Fruit fly (Drosophila melanogaster): ENCODE measurements around the gene CG43389.

The CG43389 gene

DNA sequence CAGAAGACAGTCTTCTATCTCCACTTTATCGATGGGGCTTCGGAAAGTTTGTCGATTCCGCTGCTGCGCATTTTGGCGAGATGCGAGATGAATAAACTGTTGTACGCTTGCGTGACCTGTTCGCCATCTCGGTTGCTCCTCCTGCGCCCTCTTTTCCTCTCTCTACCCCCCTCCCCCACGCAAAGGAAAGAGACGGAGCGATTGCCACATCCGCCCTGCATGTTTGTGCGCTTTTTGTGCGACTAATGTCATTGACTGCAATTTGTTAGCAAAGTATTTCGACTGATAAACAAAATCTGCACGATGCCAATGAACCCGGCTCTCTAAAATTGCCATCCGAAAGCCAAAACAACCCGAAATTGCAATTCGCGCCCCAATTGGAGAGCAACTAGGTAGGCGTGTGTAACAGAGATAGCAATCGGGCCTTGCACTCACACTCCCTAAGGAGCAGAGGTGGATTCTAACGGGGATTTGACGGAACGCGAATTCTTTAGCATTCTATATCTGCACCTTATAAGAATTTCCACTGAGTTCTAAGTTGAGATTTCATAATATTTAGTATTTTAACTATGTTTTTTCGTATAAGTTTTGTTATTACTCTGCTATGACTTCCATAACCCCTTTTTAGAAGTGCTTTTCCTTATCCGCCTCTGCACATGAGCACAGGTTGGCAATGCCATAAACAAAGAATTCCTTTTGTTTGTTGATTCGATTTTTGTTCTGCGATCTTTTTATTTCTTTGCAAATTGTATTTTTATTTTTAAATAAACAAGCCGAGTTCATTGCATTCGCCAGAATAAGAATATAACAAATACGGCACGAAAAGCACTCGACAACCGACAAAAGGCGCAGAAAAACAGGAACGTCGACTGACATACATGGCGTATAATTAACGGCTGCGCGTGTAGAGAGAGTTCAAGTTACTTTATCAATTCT lies at the start of gene CG43389:
TSS of gene CG43389 (plus strand) at position 886 of the 936 bp plus-strand sequence.
- TF ChIP-seq fd96Ca (GFP tag; IDR thresholded peaks at IDR 0.05) (peak; percentile 83; the same call in 2 of the 3 replicates), Ets98B (GFP tag; IDR thresholded peaks at IDR 0.05) (peak; percentile 81), CG17806 (tag; optimal IDR thresholded peaks at IDR 0.05) (peak; percentile 88), rn (GFP tag; IDR thresholded peaks at IDR 0.05) (peak; percentile 53), Pif1A (GFP tag; optimal IDR thresholded peaks at IDR 0.05) (peak; percentile 82), EcR (GFP tag; optimal IDR thresholded peaks at IDR 0.05) (peak; percentile 86), D1 (tag; optimal IDR thresholded peaks at IDR 0.05) (peak; percentile 43), CG13204 (GFP tag; optimal IDR thresholded peaks at IDR 0.05) (peak; percentile 82), CG10348 (GFP tag; IDR thresholded peaks at IDR 0.05) (peak; percentile 64), CG15710 (tag; optimal IDR thresholded peaks at IDR 0.05) (peak; percentile 96), gl (tag; optimal IDR thresholded peaks at IDR 0.05) (peak; percentile 90), CG34367 (tag; optimal IDR thresholded peaks at IDR 0.05) (peak; percentile 92), CG8301 (tag; optimal IDR thresholded peaks at IDR 0.05) (peak; percentile 56), CG9948 (tag; optimal IDR thresholded peaks at IDR 0.05) (peak; percentile 85), CG8159 (tag; optimal IDR thresholded peaks at IDR 0.05) (peak; percentile 92), Snoo (tag; optimal IDR thresholded peaks at IDR 0.05) (peak; percentile 97), CG32121 (GFP tag; IDR thresholded peaks at IDR 0.05) (peak; percentile 74; the same call in 1 of the 2 replicates), CG12605 (GFP tag; IDR thresholded peaks at IDR 0.05) (peak; percentile 27; the same call in 1 of the 2 replicates), CG14655 (GFP tag; optimal IDR thresholded peaks at IDR 0.05) (peak; percentile 76), CG4496 (GFP tag; IDR thresholded peaks at IDR 0.05) (peak; percentile 77), Pif1B (GFP tag; optimal IDR thresholded peaks at IDR 0.05) (peak; percentile 76)

DNA sequence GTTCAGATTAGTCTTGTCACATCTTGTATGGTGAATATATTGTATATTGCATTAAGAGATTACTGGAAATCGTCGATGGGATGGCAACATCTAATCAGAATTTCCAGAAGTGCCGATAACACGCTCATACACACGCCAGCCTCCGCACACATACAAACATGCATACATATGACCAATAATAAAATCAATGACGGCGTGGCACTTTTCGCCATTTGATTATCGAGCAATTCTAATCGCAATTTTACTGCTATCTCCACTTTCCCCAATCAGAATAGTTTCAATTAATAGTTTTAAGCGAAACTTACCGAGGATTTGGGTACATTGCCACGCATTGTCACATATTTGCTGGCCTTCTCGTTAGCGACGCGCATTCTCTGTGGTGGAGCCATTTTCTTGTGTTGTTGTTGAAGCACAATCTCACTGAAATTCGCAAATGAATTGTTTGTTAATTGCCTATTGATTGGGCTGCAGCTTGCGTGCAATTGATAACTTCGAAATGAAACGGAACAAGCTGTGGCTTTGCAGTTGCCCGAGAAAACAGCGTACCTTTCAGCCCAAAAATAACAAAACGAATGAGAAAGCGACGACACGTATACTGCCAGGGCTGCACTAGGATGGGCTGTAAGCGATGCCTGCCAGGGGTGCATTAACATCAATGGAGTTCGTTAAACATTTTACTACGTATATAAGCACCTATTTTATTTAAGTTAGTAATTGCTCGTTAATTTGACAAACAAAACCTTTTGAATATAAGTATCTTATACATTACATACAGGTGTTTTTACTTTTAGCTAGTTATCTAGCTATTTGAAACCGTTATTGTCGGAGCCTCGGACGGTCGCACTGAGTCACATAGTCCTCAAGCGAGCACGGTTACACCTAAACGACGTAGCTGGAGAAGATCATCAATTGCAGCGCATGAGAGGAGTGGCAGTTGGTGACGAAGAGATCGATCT lies 49.1 kb upstream of the CG43389 start, which contains the start of the genes CG32276 and gry:
TSS of gene CG32276 (minus strand) at position 601 of the 956 bp plus-strand sequence.
TSS of gene gry (plus strand) at position 644 of the 956 bp plus-strand sequence.
- TF ChIP-seq CG34367 (tag; optimal IDR thresholded peaks at IDR 0.05) (peak; percentile 50), CG17806 (tag; optimal IDR thresholded peaks at IDR 0.05) (peak; percentile 49), CG8301 (tag; optimal IDR thresholded peaks at IDR 0.05) (no peak), CG10348 (GFP tag; IDR thresholded peaks at IDR 0.05) (no peak), gl (tag; optimal IDR thresholded peaks at IDR 0.05) (no peak), D1 (tag; optimal IDR thresholded peaks at IDR 0.05) (no peak), CG9948 (tag; optimal IDR thresholded peaks at IDR 0.05) (no peak), Pif1B (GFP tag; optimal IDR thresholded peaks at IDR 0.05) (no peak), Ets98B (GFP tag; IDR thresholded peaks at IDR 0.05) (peak; percentile 58; the same call in 1 of the 2 replicates), CG14655 (GFP tag; optimal IDR thresholded peaks at IDR 0.05) (no peak), CG12605 (GFP tag; IDR thresholded peaks at IDR 0.05) (peak; percentile 22; the same call in 1 of the 2 replicates), fd96Ca (GFP tag; IDR thresholded peaks at IDR 0.05) (peak; percentile 77; the same call in 2 of the 3 replicates), Pif1A (GFP tag; optimal IDR thresholded peaks at IDR 0.05) (no peak), CG13204 (GFP tag; optimal IDR thresholded peaks at IDR 0.05) (no peak), CG15710 (tag; optimal IDR thresholded peaks at IDR 0.05) (peak; percentile 56), CG4496 (GFP tag; IDR thresholded peaks at IDR 0.05) (peak; percentile 54; the same call in 2 of the 3 replicates), EcR (GFP tag; optimal IDR thresholded peaks at IDR 0.05) (peak; percentile 35), rn (GFP tag; IDR thresholded peaks at IDR 0.05) (0 out of 2 replicates have a peak, but pooled peaks have one; percentile 32), CG8159 (tag; optimal IDR thresholded peaks at IDR 0.05) (no peak), CG32121 (GFP tag; IDR thresholded peaks at IDR 0.05) (peak; percentile 76), Snoo (tag; optimal IDR thresholded peaks at IDR 0.05) (no peak)

DNA sequence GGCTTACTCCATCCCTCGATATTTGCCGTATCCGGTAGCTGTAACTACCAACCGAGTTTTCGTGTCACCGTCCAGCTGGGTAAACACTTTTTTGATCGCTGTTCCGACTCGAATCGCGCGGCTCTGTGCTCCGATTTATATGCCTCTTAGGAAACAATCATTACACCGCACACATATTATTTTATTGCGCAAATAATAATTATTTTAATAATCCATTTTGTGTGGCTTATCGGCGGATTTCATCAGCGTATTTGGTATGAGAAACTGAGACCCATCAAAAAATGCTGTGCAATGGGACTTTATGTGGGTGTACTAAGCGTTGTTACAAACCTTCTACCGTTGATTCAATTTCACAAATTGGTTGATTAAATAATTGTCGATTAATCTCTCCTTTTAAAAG lies 44.8 kb upstream of the CG43389 start, which contains the start of gene CG32271:
TSS of gene CG32271 (minus strand) at position 101 of the 400 bp plus-strand sequence.
- TF ChIP-seq CG15710 (tag; optimal IDR thresholded peaks at IDR 0.05) (no peak), CG13204 (GFP tag; optimal IDR thresholded peaks at IDR 0.05) (no peak), fd96Ca (GFP tag; IDR thresholded peaks at IDR 0.05) (no peak), Pif1B (GFP tag; optimal IDR thresholded peaks at IDR 0.05) (no peak), rn (GFP tag; IDR thresholded peaks at IDR 0.05) (no peak)

DNA sequence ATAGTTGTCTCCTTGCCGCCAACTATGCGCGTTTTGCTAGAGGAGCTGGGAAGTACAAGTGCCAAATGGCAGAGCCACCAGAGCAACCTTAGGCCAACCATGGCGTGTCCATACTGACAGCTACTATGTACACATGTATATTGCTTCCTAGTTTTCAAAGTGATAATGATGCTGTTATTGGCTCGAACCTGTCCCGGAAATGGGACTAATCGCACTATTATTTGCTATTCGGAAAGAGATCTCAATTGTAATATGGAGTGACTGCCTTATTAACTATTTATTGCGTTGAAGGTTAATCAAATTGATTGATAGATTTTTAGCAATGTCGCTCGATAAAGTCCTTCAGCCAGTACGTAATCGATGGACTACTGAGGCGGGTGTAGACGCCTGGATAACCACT lies 43.5 kb upstream of the CG43389 start, which contains the start of gene CG33159:
TSS of gene CG33159 (minus strand) at position 101 of the 400 bp plus-strand sequence.
- no peak for TF ChIP-seq EcR (GFP tag; optimal IDR thresholded peaks at IDR 0.05)
- TF ChIP-seq CG12605 (GFP tag; IDR thresholded peaks at IDR 0.05) = no peak
- TF ChIP-seq CG34367 (tag; optimal IDR thresholded peaks at IDR 0.05) = no peak
- no peak for TF ChIP-seq CG9948 (tag; optimal IDR thresholded peaks at IDR 0.05)
- TF ChIP-seq CG13204 (GFP tag; optimal IDR thresholded peaks at IDR 0.05) = no peak
- no peak for TF ChIP-seq Ets98B (GFP tag; IDR thresholded peaks at IDR 0.05)

DNA sequence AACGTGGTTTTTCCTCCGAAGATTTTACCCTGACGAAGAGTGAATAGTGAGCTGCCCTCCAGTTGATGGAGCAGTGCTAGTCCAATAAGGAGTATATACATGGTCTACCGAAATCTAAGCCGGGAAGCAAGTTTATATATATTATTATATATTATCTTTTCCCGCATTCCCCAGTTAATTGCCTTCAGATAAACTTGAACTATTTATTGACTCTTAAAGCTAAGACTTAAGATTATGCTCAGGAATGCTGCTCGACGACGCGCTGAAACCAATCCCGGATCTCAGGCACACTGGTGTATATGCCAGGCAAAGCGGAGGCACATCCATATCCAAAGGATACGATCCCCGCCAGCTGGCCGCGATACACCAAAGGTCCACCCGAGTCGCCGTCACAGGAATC lies 42.5 kb upstream of the CG43389 start, which contains the start of gene CG32277:
TSS of gene CG32277 (minus strand) at position 101 of the 400 bp plus-strand sequence.
- no peak for TF ChIP-seq CG17806 (tag; optimal IDR thresholded peaks at IDR 0.05)
- TF ChIP-seq rn (GFP tag; IDR thresholded peaks at IDR 0.05) = no peak
- no peak for TF ChIP-seq CG15710 (tag; optimal IDR thresholded peaks at IDR 0.05)
- TF ChIP-seq Pif1B (GFP tag; optimal IDR thresholded peaks at IDR 0.05) = no peak
- no peak for TF ChIP-seq Pif1A (GFP tag; optimal IDR thresholded peaks at IDR 0.05)
- no peak for TF ChIP-seq Ets98B (GFP tag; IDR thresholded peaks at IDR 0.05)
- no peak for TF ChIP-seq CG34367 (tag; optimal IDR thresholded peaks at IDR 0.05)
- no peak for TF ChIP-seq CG10348 (GFP tag; IDR thresholded peaks at IDR 0.05)
- no peak for TF ChIP-seq CG12605 (GFP tag; IDR thresholded peaks at IDR 0.05)
- TF ChIP-seq CG9948 (tag; optimal IDR thresholded peaks at IDR 0.05) = no peak
- TF ChIP-seq CG8301 (tag; optimal IDR thresholded peaks at IDR 0.05) = no peak
- TF ChIP-seq CG8159 (tag; optimal IDR thresholded peaks at IDR 0.05) = no peak
- no peak for TF ChIP-seq Snoo (tag; optimal IDR thresholded peaks at IDR 0.05)
- no peak for TF ChIP-seq CG14655 (GFP tag; optimal IDR thresholded peaks at IDR 0.05)
